Worm (Caenorhabditis elegans): Measurements from ENCODE around the gene C02F5.5.

Gene C02F5.5

DNA sequence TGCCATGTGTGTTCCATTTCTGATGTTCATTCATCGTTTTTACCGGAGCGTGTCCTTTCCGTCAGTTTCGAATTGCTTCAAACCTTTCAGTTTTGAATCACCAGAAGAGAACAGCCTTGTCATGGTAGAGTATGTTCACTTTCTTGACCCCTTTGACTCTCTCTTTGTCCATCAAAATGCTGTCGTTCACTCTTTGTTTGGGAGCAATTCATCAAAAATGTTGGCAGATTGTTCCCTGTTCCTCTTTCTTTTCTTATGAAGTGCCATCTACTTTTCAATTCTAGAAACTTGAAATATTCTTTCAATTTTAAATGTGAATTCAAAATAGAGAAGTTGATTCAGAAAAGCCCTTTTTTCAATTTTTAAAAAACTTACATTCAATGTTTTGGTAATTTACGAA lies 45.3 kb downstream of the C02F5.5 start:
- TF ChIP-seq lin-11 (tag; optimal IDR thresholded peaks at IDR 0.05) (no peak), unc-55 (GFP tag; optimal IDR thresholded peaks at IDR 0.05) (peak; percentile 33)

DNA sequence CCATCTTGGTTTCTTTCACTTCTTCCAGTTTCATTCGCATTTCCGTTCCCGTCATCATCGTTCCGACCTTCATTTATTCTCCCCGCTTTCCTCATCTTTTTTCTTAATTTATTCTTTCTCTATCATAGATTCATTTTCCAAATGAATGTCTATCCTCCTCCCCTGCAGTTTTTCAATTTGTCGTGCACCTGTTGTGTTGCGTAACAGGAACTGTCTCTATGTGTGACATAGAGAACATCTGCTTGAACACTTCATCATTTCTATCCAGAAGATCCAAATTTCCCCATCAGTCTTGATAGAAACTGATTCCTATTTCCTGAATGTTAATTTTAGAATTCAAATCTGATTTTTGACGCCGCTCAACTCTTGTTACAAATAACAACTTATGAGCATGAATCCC lies 47.5 kb downstream of the C02F5.5 start:
- TF ChIP-seq ztf-1 (GFP tag; conservative IDR thresholded peaks at IDR 0.05) (no peak), fos-1 (tag; optimal IDR thresholded peaks at IDR 0.05) (no peak), nhr-23 (tag; optimal IDR thresholded peaks at IDR 0.05) (no peak), zag-1 (tag; optimal IDR thresholded peaks at IDR 0.05) (no peak)

DNA sequence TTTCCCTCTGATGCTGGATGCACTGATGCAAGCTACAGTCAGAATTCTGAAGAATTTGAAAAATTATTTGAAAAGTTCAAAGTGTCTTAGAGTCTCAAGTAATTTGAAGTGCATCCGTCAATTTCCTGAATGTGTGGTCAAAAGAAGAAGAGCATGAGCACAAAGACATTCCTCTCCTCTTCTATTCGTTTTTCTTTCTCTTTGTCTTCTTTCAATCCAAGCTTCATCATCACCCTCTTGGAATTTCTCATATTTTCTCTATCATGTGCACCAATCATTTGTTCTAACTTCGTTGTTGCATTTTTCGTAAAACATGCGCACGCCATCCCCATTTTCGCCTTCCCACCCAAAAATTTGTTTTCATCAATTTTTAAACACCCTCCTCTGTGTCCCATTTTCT lies 50.0 kb downstream of the C02F5.5 start:
- no peak for TF ChIP-seq crh-2 (tag; optimal IDR thresholded peaks at IDR 0.05)
- TF ChIP-seq gmeb-1 (tag; optimal IDR thresholded peaks at IDR 0.05): no peak
- no peak for TF ChIP-seq lin-13 (GFP tag; optimal IDR thresholded peaks at IDR 0.05)
- TF ChIP-seq nhr-12 (tag; optimal IDR thresholded peaks at IDR 0.05): no peak
- no peak for TF ChIP-seq sem-4 (tag; optimal IDR thresholded peaks at IDR 0.05)
- no peak for TF ChIP-seq C34F6.9 (tag; optimal IDR thresholded peaks at IDR 0.05)
- peak; percentile 42 for TF ChIP-seq unc-55 (GFP tag; optimal IDR thresholded peaks at IDR 0.05)
